Fruit fly (Drosophila melanogaster) whole organism, embryonic: ENCODE measurements around the gene Der-2.

Experiments used
- Atf6 ChIP-seq: fragments of 200-800 bp; sonication (Bioruptor generic); IDR thresholded peaks from 2 replicates; pipeline ENCODE4 v1.3.6; 2022; ENCODE audit warnings: missing biosample characterization, missing genetic modification characterization
- Blimp-1 ChIP-seq: fragments of 200-800 bp; sonication (Bioruptor generic); optimal IDR thresholded peaks from 3 replicates; lab custom pipeline; 2018; ENCODE audit warnings: missing biosample characterization, missing genetic modification characterization, mild to moderate bottlenecking, moderate library complexity, missing genetic modification reagents
- CG10979 ChIP-seq: fragments of 200-800 bp; sonication (Bioruptor generic); optimal IDR thresholded peaks from 2 replicates; lab custom pipeline; 2018; ENCODE audit warnings: missing biosample characterization, mild to moderate bottlenecking, missing genetic modification characterization, moderate library complexity
- CG11723 ChIP-seq: fragments of 200-800 bp; sonication (Bioruptor generic); optimal IDR thresholded peaks from 2 replicates; lab custom pipeline; 2017; ENCODE audit warnings: missing biosample characterization, mild to moderate bottlenecking, missing genetic modification characterization
- CG12744 ChIP-seq: fragments of 200-800 bp; sonication (Bioruptor generic); optimal IDR thresholded peaks from 2 replicates; lab custom pipeline; 2016; ENCODE audit warnings: missing biosample characterization, missing genetic modification characterization
- CG12769 ChIP-seq: fragments of 200-800 bp; sonication (Bioruptor generic); optimal IDR thresholded peaks from 2 replicates; lab custom pipeline; 2019; ENCODE audit warnings: missing biosample characterization, mild to moderate bottlenecking, missing genetic modification characterization, moderate library complexity
- CG13894 ChIP-seq: fragments of 200-800 bp; sonication (Bioruptor generic); optimal IDR thresholded peaks from 3 replicates; lab custom pipeline; 2018; ENCODE audit warnings: missing biosample characterization, mild to moderate bottlenecking, missing genetic modification characterization, moderate library complexity
- CG15514 ChIP-seq: fragments of 200-800 bp; sonication (Bioruptor generic); optimal IDR thresholded peaks from 3 replicates; lab custom pipeline; 2017; ENCODE audit warnings: missing biosample characterization, missing genetic modification characterization, mild to moderate bottlenecking, moderate library complexity, missing genetic modification reagents
- CG15601 ChIP-seq: fragments of 200-800 bp; sonication (Bioruptor generic); optimal IDR thresholded peaks from 3 replicates; lab custom pipeline; 2019; ENCODE audit warnings: missing biosample characterization, mild to moderate bottlenecking, missing genetic modification characterization, moderate library complexity
- CG1602 ChIP-seq: fragments of 200-800 bp; sonication (Bioruptor generic); optimal IDR thresholded peaks from 3 replicates; lab custom pipeline; 2016; ENCODE audit warnings: missing biosample characterization, missing genetic modification characterization
- CG18476 ChIP-seq: fragments of 200-800 bp; sonication (Bioruptor generic); optimal IDR thresholded peaks from 2 replicates; lab custom pipeline; 2016; ENCODE audit warnings: missing biosample characterization, mild to moderate bottlenecking, missing genetic modification characterization
- CG2129 ChIP-seq: fragments of 200-800 bp; sonication (Bioruptor generic); IDR thresholded peaks from 2 replicates; pipeline ENCODE4 v1.3.6; 2022; ENCODE audit warnings: missing biosample characterization, missing genetic modification characterization; ENCODE audit not compliant: partially characterized antibody
- CG2678 ChIP-seq: fragments of 200-800 bp; sonication (Bioruptor generic); optimal IDR thresholded peaks from 3 replicates; lab custom pipeline; 2019; ENCODE audit warnings: missing biosample characterization, mild to moderate bottlenecking, missing genetic modification characterization, moderate library complexity
- CG5245 ChIP-seq: fragments of 200-800 bp; sonication (Bioruptor generic); optimal IDR thresholded peaks from 3 replicates; lab custom pipeline; 2016; ENCODE audit warnings: missing biosample characterization, missing genetic modification characterization
- CG6272 ChIP-seq: fragments of 200-800 bp; sonication (Bioruptor generic); IDR thresholded peaks from 2 replicates; pipeline ENCODE4 v1.3.6; 2022; ENCODE audit warnings: missing biosample characterization, missing genetic modification characterization
- CG6683 ChIP-seq: fragments of 200-800 bp; sonication (Bioruptor generic); optimal IDR thresholded peaks from 2 replicates; lab custom pipeline; 2017; ENCODE audit warnings: missing biosample characterization, mild to moderate bottlenecking, missing genetic modification characterization, missing genetic modification reagents
- CG7839 ChIP-seq: fragments of 200-800 bp; sonication (Bioruptor generic); optimal IDR thresholded peaks from 3 replicates; lab custom pipeline; 2018; ENCODE audit warnings: missing biosample characterization, mild to moderate bottlenecking, missing genetic modification characterization, moderate library complexity
- CG7987 ChIP-seq: fragments of 200-800 bp; sonication (Bioruptor generic); optimal IDR thresholded peaks from 2 replicates; lab custom pipeline; 2018; ENCODE audit warnings: missing biosample characterization, mild to moderate bottlenecking, missing genetic modification characterization, moderate library complexity
- CG9437 ChIP-seq: fragments of 200-800 bp; sonication (Bioruptor generic); optimal IDR thresholded peaks from 2 replicates; lab custom pipeline; 2018; ENCODE audit warnings: missing biosample characterization, mild to moderate bottlenecking, missing genetic modification characterization
- CTCF ChIP-seq: fragments of 200-800 bp; sonication (Bioruptor generic); optimal IDR thresholded peaks from 2 replicates; lab custom pipeline; 2017; ENCODE audit warnings: missing biosample characterization, mild to moderate bottlenecking, missing genetic modification characterization, moderate library complexity
- Chrac-16 ChIP-seq: fragments of 200-800 bp; sonication (Bioruptor generic); optimal IDR thresholded peaks from 3 replicates; lab custom pipeline; 2016; ENCODE audit warnings: missing biosample characterization, missing genetic modification characterization
- Doc3 ChIP-seq: fragments of 200-800 bp; sonication (Bioruptor generic); IDR thresholded peaks from 3 replicates; pipeline ENCODE4 v1.3.6; 2022; ENCODE audit warnings: missing biosample characterization, missing genetic modification characterization; ENCODE audit not compliant: partially characterized antibody
- Dref ChIP-seq: fragments of 200-800 bp; sonication (Bioruptor generic); IDR thresholded peaks from 2 replicates; pipeline ENCODE4 v1.3.6; 2022; ENCODE audit warnings: missing biosample characterization, missing genetic modification characterization
- Fer3 ChIP-seq: fragments of 200-800 bp; sonication (Bioruptor generic); optimal IDR thresholded peaks from 2 replicates; lab custom pipeline; 2018; ENCODE audit warnings: missing biosample characterization, mild to moderate bottlenecking, missing genetic modification characterization, moderate library complexity
- H15 ChIP-seq: fragments of 200-800 bp; sonication (Bioruptor generic); IDR thresholded peaks from 3 replicates; pipeline ENCODE4 v1.3.6; 2022; ENCODE audit warnings: missing biosample characterization, missing genetic modification characterization
- Lim3 ChIP-seq: fragments of 200-800 bp; sonication (Bioruptor generic); IDR thresholded peaks from 2 replicates; pipeline ENCODE4 v1.3.6; 2022; ENCODE audit warnings: missing biosample characterization, missing genetic modification characterization
- Med ChIP-seq: fragments of 200-800 bp; sonication (Bioruptor generic); peaks from one replicate; lab custom pipeline; 2016; ENCODE audit warnings: missing biosample characterization, missing genetic modification characterization, mild to moderate bottlenecking, inconsistent platforms, moderate library complexity
- Meics ChIP-seq: fragments of 200-800 bp; sonication (Bioruptor generic); optimal IDR thresholded peaks from 2 replicates; lab custom pipeline; 2017; ENCODE audit warnings: missing biosample characterization, mild to moderate bottlenecking, missing genetic modification characterization
- Mes4 ChIP-seq: fragments of 200-800 bp; sonication (Bioruptor generic); optimal IDR thresholded peaks from 2 replicates; lab custom pipeline; 2016; ENCODE audit warnings: missing biosample characterization, missing genetic modification characterization
- Sry-β ChIP-seq: fragments of 200-800 bp; sonication (Bioruptor generic); optimal IDR thresholded peaks from 2 replicates; lab custom pipeline; 2018; ENCODE audit warnings: missing biosample characterization, mild to moderate bottlenecking, missing genetic modification characterization, moderate library complexity
- ab ChIP-seq: fragments of 200-800 bp; sonication (Bioruptor generic); optimal IDR thresholded peaks from 2 replicates; lab custom pipeline; 2016; ENCODE audit warnings: missing biosample characterization, missing genetic modification characterization
- abd-A ChIP-seq: fragments of 200-800 bp; sonication (Bioruptor generic); optimal IDR thresholded peaks from 3 replicates; lab custom pipeline; 2019; ENCODE audit warnings: missing biosample characterization, mild to moderate bottlenecking, missing genetic modification characterization, moderate library complexity
- aop ChIP-seq: fragments of 200-800 bp; sonication (Bioruptor generic); IDR thresholded peaks from 2 replicates; pipeline ENCODE4 v1.3.6; 2022; ENCODE audit warnings: missing biosample characterization, missing genetic modification characterization
- chm ChIP-seq: fragments of 200-800 bp; sonication (Bioruptor generic); IDR thresholded peaks from 2 replicates; pipeline ENCODE4 v1.3.6; 2022; ENCODE audit warnings: missing biosample characterization, missing genetic modification characterization
- dan ChIP-seq: fragments of 200-800 bp; sonication (Bioruptor generic); IDR thresholded peaks from 2 replicates; pipeline ENCODE4 v1.3.6; 2022; ENCODE audit warnings: missing biosample characterization, missing genetic modification characterization
- fd64A ChIP-seq: fragments of 200-800 bp; sonication (Bioruptor generic); optimal IDR thresholded peaks from 3 replicates; lab custom pipeline; 2018; ENCODE audit warnings: missing biosample characterization, mild to moderate bottlenecking, missing genetic modification characterization
- ham ChIP-seq: fragments of 200-800 bp; sonication (Bioruptor generic); IDR thresholded peaks from 2 replicates; pipeline ENCODE4 v1.3.6; 2022; ENCODE audit warnings: missing biosample characterization, missing genetic modification characterization
- kay ChIP-seq: fragments of 200-800 bp; sonication (Bioruptor generic); optimal IDR thresholded peaks from 2 replicates; lab custom pipeline; 2016; ENCODE audit warnings: missing biosample characterization, missing genetic modification characterization
- lilli ChIP-seq: fragments of 200-800 bp; sonication (Bioruptor generic); optimal IDR thresholded peaks from 3 replicates; lab custom pipeline; 2016; ENCODE audit warnings: missing biosample characterization, missing genetic modification characterization
- nmo ChIP-seq: fragments of 200-800 bp; sonication (Bioruptor generic); optimal IDR thresholded peaks from 2 replicates; lab custom pipeline; 2018; ENCODE audit warnings: missing biosample characterization, mild to moderate bottlenecking, missing genetic modification characterization, moderate library complexity
- nom ChIP-seq: fragments of 200-800 bp; sonication (Bioruptor generic); optimal IDR thresholded peaks from 2 replicates; lab custom pipeline; 2017; ENCODE audit warnings: missing biosample characterization, missing genetic modification characterization, mild to moderate bottlenecking, moderate library complexity, missing genetic modification reagents
- peb ChIP-seq: fragments of 200-800 bp; sonication (Bioruptor generic); IDR thresholded peaks from 2 replicates; pipeline ENCODE4 v1.3.6; 2022; ENCODE audit warnings: missing biosample characterization, missing genetic modification characterization
- row ChIP-seq: fragments of 200-800 bp; sonication (Bioruptor generic); IDR thresholded peaks from 3 replicates; pipeline ENCODE4 v1.3.6; 2022; ENCODE audit warnings: missing biosample characterization, missing genetic modification characterization
- run ChIP-seq: fragments of 200-800 bp; sonication (Bioruptor generic); optimal IDR thresholded peaks from 3 replicates; lab custom pipeline; 2018; ENCODE audit warnings: missing biosample characterization, mild to moderate bottlenecking, missing genetic modification characterization
- sob ChIP-seq: fragments of 200-800 bp; sonication (Bioruptor generic); IDR thresholded peaks from 2 replicates; pipeline ENCODE4 v1.3.6; 2022; ENCODE audit warnings: missing biosample characterization, missing genetic modification characterization
- ssp ChIP-seq: fragments of 200-800 bp; sonication (Bioruptor generic); IDR thresholded peaks from 2 replicates; pipeline ENCODE4 v1.3.6; 2022; ENCODE audit warnings: missing biosample characterization, missing genetic modification characterization
- tgo ChIP-seq: fragments of 200-800 bp; sonication (Bioruptor generic); IDR thresholded peaks from 3 replicates; pipeline ENCODE4 v1.3.6; 2022; ENCODE audit warnings: missing biosample characterization, missing genetic modification characterization
- twi ChIP-seq: fragments of 200-800 bp; optimal IDR thresholded peaks from 2 replicates; lab custom pipeline; 2019; ENCODE audit warnings: missing biosample characterization, mild to moderate bottlenecking, missing genetic modification characterization, moderate library complexity
- yki ChIP-seq: fragments of >200 bp; optimal IDR thresholded peaks from 3 replicates; lab custom pipeline; 2018
- zfh1 ChIP-seq: fragments of 200-800 bp; sonication (Bioruptor generic); IDR thresholded peaks from 3 replicates; pipeline ENCODE4 v1.3.6; 2022; ENCODE audit warnings: missing biosample characterization, missing genetic modification characterization

Gene Der-2

DNA sequence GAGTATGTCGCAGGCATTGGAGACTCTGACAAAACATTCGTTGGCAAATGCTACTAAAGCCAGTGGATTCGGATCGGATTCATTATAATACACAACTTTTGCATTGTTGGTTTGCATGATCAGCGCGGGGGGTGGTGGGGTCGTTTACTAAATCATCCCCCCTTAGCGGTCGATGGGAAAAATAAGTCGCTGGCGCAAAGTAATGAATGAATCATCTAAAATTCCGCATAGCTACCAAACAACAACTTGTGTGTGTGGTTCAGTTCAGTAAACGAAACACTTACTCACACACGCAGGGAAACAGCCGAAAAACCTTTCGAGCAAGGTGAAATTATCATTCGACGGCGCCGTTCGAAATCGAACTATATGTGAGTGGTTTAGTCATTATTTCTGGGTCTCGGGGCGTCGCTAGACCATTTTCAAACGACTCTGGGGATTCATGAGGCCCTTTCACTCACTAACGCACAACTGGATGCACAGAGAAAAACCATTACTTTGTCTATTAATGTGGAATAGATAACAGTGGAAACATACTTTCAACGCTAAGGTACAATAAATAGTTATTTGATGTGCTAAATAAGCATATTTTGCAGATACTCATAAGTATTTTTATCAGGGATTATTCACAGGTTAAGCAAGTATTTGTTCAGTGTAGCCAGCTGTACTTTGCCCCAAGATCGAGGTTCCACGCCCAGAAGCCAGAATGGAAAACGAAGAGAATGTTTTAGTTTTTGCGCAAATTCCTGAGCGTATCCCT, 35.5 kb downstream of the Der-2 start (continued):
- TF ChIP-seq chm (GFP tag; lab: Robert Waterston, UW) (peak; percentile 85), ham (GFP tag; lab: Robert Waterston, UW) (peak; percentile 65), Meics (peak; percentile 33), dan (GFP tag; lab: Robert Waterston, UW) (peak; percentile 52; the same call in 1 of the 2 replicates), aop (GFP tag; lab: Robert Waterston, UW) (0 out of 2 replicates have a peak, but pooled peaks have one; percentile 5), kay (GFP tag; lab: Kevin White, UChicago) (no peak), Doc3 (GFP tag; lab: Robert Waterston, UW) (no peak), Mes4 (GFP tag; lab: Kevin White, UChicago) (peak; percentile 48), CG7839 (tag; lab: Kevin White, UChicago) (peak; percentile 52), sob (peak; percentile 66), Dref (GFP tag; lab: Robert Waterston, UW) (no peak), CG12744 (GFP tag; lab: Kevin White, UChicago) (peak; percentile 35), ssp (peak; percentile 28), Lim3 (GFP tag; lab: Robert Waterston, UW) (peak; percentile 71; the same call in 1 of the 2 replicates), CTCF (GFP tag; lab: Kevin White, UChicago) (peak; percentile 13), yki (no peak), tgo (GFP tag; lab: Robert Waterston, UW) (peak; percentile 73), CG2678 (tag; lab: Kevin White, UChicago) (peak; percentile 65), CG5245 (peak; percentile 57), lilli (GFP tag; lab: Kevin White, UChicago) (peak; percentile 56), CG7987 (peak; percentile 23), CG6683 (no peak), zfh1 (GFP tag; lab: Robert Waterston, UW) (peak; percentile 90), CG1602 (peak; percentile 49), CG12769 (tag; lab: Kevin White, UChicago) (peak; percentile 92), CG6272 (GFP tag; lab: Robert Waterston, UW) (peak; percentile 74), Med (GFP tag; lab: Kevin White, UChicago) (peak; percentile 95), run (tag; lab: Kevin White, UChicago) (peak; percentile 35), ab (GFP tag; lab: Kevin White, UChicago) (no peak), Fer3 (tag; lab: Kevin White, UChicago) (peak; percentile 75), H15 (GFP tag; lab: Robert Waterston, UW) (peak; percentile 88), CG9437 (GFP tag; lab: Kevin White, UChicago) (peak; percentile 76), Atf6 (peak; percentile 57; the same call in 1 of the 2 replicates), nmo (GFP tag; lab: Kevin White, UChicago) (peak; percentile 65), Sry-β (GFP tag; lab: Kevin White, UChicago) (peak; percentile 41), abd-A (tag; lab: Kevin White, UChicago) (no peak), CG2129 (GFP tag; lab: Robert Waterston, UW) (no peak), twi (tag; lab: Kevin White, UChicago) (no peak), fd64A (peak; percentile 47), nom (peak; percentile 90), Blimp-1 (GFP tag; lab: Kevin White, UChicago) (peak; percentile 75), Chrac-16 (GFP tag; lab: Kevin White, UChicago) (peak; percentile 47), CG15601 (tag; lab: Kevin White, UChicago) (peak; percentile 66), CG10979 (tag; lab: Kevin White, UChicago) (peak; percentile 64), CG15514 (GFP tag; lab: Kevin White, UChicago) (peak; percentile 33), CG13894 (tag; lab: Kevin White, UChicago) (no peak), CG11723 (no peak), row (GFP tag; lab: Robert Waterston, UW) (peak; percentile 50), CG18476 (GFP tag; lab: Kevin White, UChicago) (no peak), peb (peak; percentile 76)
